Worm (Caenorhabditis elegans): ENCODE results near the gene C01B9.1.
A peak's percentile ranks its signal among the peaks of the same experiment; 100 is the strongest.

C01B9.1 gene

ce11 chrII:13758108-13758507, 13.3 kb upstream of the C01B9.1 start, which contains the start of gene arrd-13:
arrd-13 (plus strand) TSS chrII:13758408.
- no peak for TF ChIP-seq sea-1 (GFP tag; conservative IDR thresholded peaks at IDR 0.05)
- TF ChIP-seq B0310.2 (tag; optimal IDR thresholded peaks at IDR 0.05) = no peak
- TF ChIP-seq pes-1 (GFP tag; IDR thresholded peaks at IDR 0.05) = no peak
- TF ChIP-seq tra-4 (tag; optimal IDR thresholded peaks at IDR 0.05) = no peak
- TF ChIP-seq ceh-13 (GFP tag; optimal IDR thresholded peaks at IDR 0.05) = no peak
- TF ChIP-seq hmg-4 (GFP tag; optimal IDR thresholded peaks at IDR 0.05) = no peak

- TF ChIP-seq tbx-37 (GFP tag; conservative IDR thresholded peaks at IDR 0.05) = no peak
- TF ChIP-seq hnd-1 (tag; optimal IDR thresholded peaks at IDR 0.05) = no peak
- no peak for TF ChIP-seq sea-1 (GFP tag; conservative IDR thresholded peaks at IDR 0.05)
- no peak for TF ChIP-seq flt-1 (GFP tag; IDR thresholded peaks at IDR 0.05)
- no peak for TF ChIP-seq F13C5.2 (tag; optimal IDR thresholded peaks at IDR 0.05)
- no peak for TF ChIP-seq ceh-13 (GFP tag; optimal IDR thresholded peaks at IDR 0.05)
- TF ChIP-seq tbx-11 (GFP tag; IDR thresholded peaks at IDR 0.05) = no peak
- no peak for TF ChIP-seq ceh-36 (tag; optimal IDR thresholded peaks at IDR 0.05)
- TF ChIP-seq scrt-1 (GFP tag; IDR thresholded peaks at IDR 0.05) = no peak
- TF ChIP-seq ama-1 (optimal IDR thresholded peaks at IDR 0.05) = no peak
These were observed 8.3 kb upstream of the C01B9.1 start, which contains the start of gene arrd-11 for ce11 chrII:13763009-13763468. arrd-11 (plus strand) TSS chrII:13763418.

- TF ChIP-seq tbx-11 (GFP tag; IDR thresholded peaks at IDR 0.05) = no peak
- TF ChIP-seq tra-4 (tag; optimal IDR thresholded peaks at IDR 0.05) = no peak
- TF ChIP-seq hmg-4 (GFP tag; optimal IDR thresholded peaks at IDR 0.05) = no peak
These were observed 5.4 kb upstream of the C01B9.1 start, which contains the start of gene arrd-12 for ce11 chrII:13765952-13766351. arrd-12 (plus strand) TSS chrII:13766252.

- TF ChIP-seq tbx-37 (GFP tag; conservative IDR thresholded peaks at IDR 0.05) = no peak
- no peak for TF ChIP-seq ceh-13 (GFP tag; optimal IDR thresholded peaks at IDR 0.05)
- TF ChIP-seq sea-1 (GFP tag; conservative IDR thresholded peaks at IDR 0.05) = no peak
- no peak for TF ChIP-seq F13C5.2 (tag; optimal IDR thresholded peaks at IDR 0.05)
- TF ChIP-seq flt-1 (GFP tag; IDR thresholded peaks at IDR 0.05) = no peak
- TF ChIP-seq hmg-4 (GFP tag; optimal IDR thresholded peaks at IDR 0.05) = no peak
- TF ChIP-seq ets-7 (tag; optimal IDR thresholded peaks at IDR 0.05) = no peak
- no peak for TF ChIP-seq hmbx-1 (tag; optimal IDR thresholded peaks at IDR 0.05)
- TF ChIP-seq ama-1 (optimal IDR thresholded peaks at IDR 0.05) = no peak
- no peak for TF ChIP-seq pes-1 (GFP tag; IDR thresholded peaks at IDR 0.05)
These were observed 9.4 kb downstream of the C01B9.1 start for ce11 chrII:13780792-13781248.

ce11 chrII:13783880-13784279, 12.5 kb downstream of the C01B9.1 start, which contains the start of gene C01B9.4:
C01B9.4 (minus strand) TSS chrII:13783980.
- no peak for TF ChIP-seq flt-1 (GFP tag; IDR thresholded peaks at IDR 0.05)
- no peak for TF ChIP-seq pes-1 (GFP tag; IDR thresholded peaks at IDR 0.05)
- TF ChIP-seq tra-4 (tag; optimal IDR thresholded peaks at IDR 0.05) = no peak
- no peak for TF ChIP-seq ceh-36 (tag; optimal IDR thresholded peaks at IDR 0.05)

- peak; percentile 0 for TF ChIP-seq hmg-4 (GFP tag; optimal IDR thresholded peaks at IDR 0.05)
- no peak for TF ChIP-seq pes-1 (GFP tag; IDR thresholded peaks at IDR 0.05)
These were observed 14.2 kb downstream of the C01B9.1 start for ce11 chrII:13785582-13785981.

- TF ChIP-seq hnd-1 (tag; optimal IDR thresholded peaks at IDR 0.05) = no peak
- TF ChIP-seq ceh-13 (GFP tag; optimal IDR thresholded peaks at IDR 0.05) = no peak
- TF ChIP-seq tbx-11 (GFP tag; IDR thresholded peaks at IDR 0.05) = no peak
- TF ChIP-seq tra-4 (tag; optimal IDR thresholded peaks at IDR 0.05) = no peak
- no peak for TF ChIP-seq sea-1 (GFP tag; conservative IDR thresholded peaks at IDR 0.05)
- TF ChIP-seq F13C5.2 (tag; optimal IDR thresholded peaks at IDR 0.05) = no peak
- no peak for TF ChIP-seq hmbx-1 (tag; optimal IDR thresholded peaks at IDR 0.05)
- no peak for TF ChIP-seq hmg-4 (GFP tag; optimal IDR thresholded peaks at IDR 0.05)
- no peak for TF ChIP-seq aly-1 (tag; optimal IDR thresholded peaks at IDR 0.05)
- TF ChIP-seq ama-1 (optimal IDR thresholded peaks at IDR 0.05) = no peak
- TF ChIP-seq flt-1 (GFP tag; IDR thresholded peaks at IDR 0.05) = no peak
- TF ChIP-seq ceh-36 (tag; optimal IDR thresholded peaks at IDR 0.05) = no peak
- no peak for TF ChIP-seq scrt-1 (GFP tag; IDR thresholded peaks at IDR 0.05)
- no peak for TF ChIP-seq B0310.2 (tag; optimal IDR thresholded peaks at IDR 0.05)
- TF ChIP-seq tbx-37 (GFP tag; conservative IDR thresholded peaks at IDR 0.05) = no peak
- TF ChIP-seq pes-1 (GFP tag; IDR thresholded peaks at IDR 0.05) = no peak
- no peak for TF ChIP-seq ets-7 (tag; optimal IDR thresholded peaks at IDR 0.05)
These were observed 15.5 kb downstream of the C01B9.1 start for ce11 chrII:13786899-13787298.

- TF ChIP-seq sea-1 (GFP tag; conservative IDR thresholded peaks at IDR 0.05) = no peak
These were observed 17.4 kb downstream of the C01B9.1 start for ce11 chrII:13788813-13789212.

- TF ChIP-seq ama-1 (optimal IDR thresholded peaks at IDR 0.05) (no peak), ceh-36 (tag; optimal IDR thresholded peaks at IDR 0.05) (no peak), tbx-11 (GFP tag; IDR thresholded peaks at IDR 0.05) (no peak), aly-1 (tag; optimal IDR thresholded peaks at IDR 0.05) (no peak), ceh-13 (GFP tag; optimal IDR thresholded peaks at IDR 0.05) (no peak), hmg-4 (GFP tag; optimal IDR thresholded peaks at IDR 0.05) (no peak), hmbx-1 (tag; optimal IDR thresholded peaks at IDR 0.05) (no peak), ets-7 (tag; optimal IDR thresholded peaks at IDR 0.05) (no peak), sea-1 (GFP tag; conservative IDR thresholded peaks at IDR 0.05) (no peak), F13C5.2 (tag; optimal IDR thresholded peaks at IDR 0.05) (no peak), flt-1 (GFP tag; IDR thresholded peaks at IDR 0.05) (no peak)
These were observed 18.3 kb downstream of the C01B9.1 start for ce11 chrII:13789714-13790113.
